Fruit fly (Drosophila melanogaster) S2 (cell line): ENCODE results near the gene CG34354.

Experiments used
- CG8478 ChIP-seq: fragments of >200 bp; optimal IDR thresholded peaks from 2 replicates; lab custom pipeline; 2018
- CTCF ChIP-seq, 2 experiments: fragments of >200 bp; optimal IDR thresholded peaks; 2 replicates each; lab custom pipeline; 2018

dm6 chr3R:28282280-28282679 is 135.6 kb downstream of the CG34354 start, which contains the start of gene CG34436:
- TF ChIP-seq CTCF (optimal IDR thresholded peaks at IDR 0.05; lab: Kevin White, UChicago), result no peak
- no peak for TF ChIP-seq CG8478 (lab: Kevin White, UChicago)
